Worm (Caenorhabditis elegans) whole organism, L3 larva: Measurements from ENCODE around the gene frpr-17.

ENCODE experiments used
- nfya-1 ChIP-seq: sonication (generic microtip); optimal IDR thresholded peaks from 2 replicates; lab custom pipeline; 2017; ENCODE audit warnings: missing genetic modification characterization, mild to moderate bottlenecking, missing compliant biosample characterization, antibody characterized with exemption, moderate library complexity; ENCODE audit not compliant: insufficient read depth
- unc-39 ChIP-seq: sonication (generic microtip); optimal IDR thresholded peaks from 4 replicates; lab custom pipeline; 2017; ENCODE audit warnings: missing biosample characterization, missing genetic modification characterization

ce11 chrX:14453735-14454134, 47.8 kb downstream of the frpr-17 start, which contains the start of gene F23D12.7:
- no peak for TF ChIP-seq unc-39
- no peak for TF ChIP-seq nfya-1 (tag; lab: Kevin White, UChicago)
